Fruit fly (Drosophila melanogaster) whole organism, adult: ENCODE measurements around the gene CG11563.

Experiments
- CG11617 ChIP-seq: fragments of 200-800 bp; sonication (Bioruptor generic); optimal IDR thresholded peaks from 2 replicates; lab custom pipeline; 2017; ENCODE audit warnings: mild to moderate bottlenecking, missing biosample characterization, missing genetic modification reagents, missing genetic modification characterization
- CG12768 ChIP-seq: fragments of 200-800 bp; sonication (Bioruptor generic); optimal IDR thresholded peaks from 2 replicates; lab custom pipeline; 2017; ENCODE audit warnings: missing biosample characterization, missing genetic modification characterization, mild to moderate bottlenecking, moderate library complexity, missing genetic modification reagents
- CG14711 ChIP-seq: fragments of 200-800 bp; sonication (Bioruptor generic); optimal IDR thresholded peaks from 2 replicates; lab custom pipeline; 2018; ENCODE audit warnings: missing biosample characterization, mild to moderate bottlenecking, missing genetic modification characterization, moderate library complexity
- CG33017 ChIP-seq: fragments of 200-800 bp; sonication (Bioruptor generic); optimal IDR thresholded peaks from 2 replicates; lab custom pipeline; 2018; ENCODE audit warnings: missing biosample characterization, mild to moderate bottlenecking, missing genetic modification characterization, moderate library complexity
- CG7101 ChIP-seq: fragments of 200-800 bp; sonication (Bioruptor generic); optimal IDR thresholded peaks from 2 replicates; lab custom pipeline; 2018; ENCODE audit warnings: missing biosample characterization, mild to moderate bottlenecking, missing genetic modification characterization, moderate library complexity
- Clk ChIP-seq: fragments of 200-800 bp; sonication (Bioruptor generic); optimal IDR thresholded peaks from 2 replicates; lab custom pipeline; 2017; ENCODE audit warnings: missing biosample characterization, missing genetic modification characterization
- Hr96 ChIP-seq: fragments of 200-800 bp; sonication (Bioruptor generic); optimal IDR thresholded peaks from 2 replicates; lab custom pipeline; 2016; ENCODE audit warnings: missing biosample characterization, missing genetic modification characterization
- bab1 ChIP-seq: fragments of 200-800 bp; sonication (Bioruptor generic); optimal IDR thresholded peaks from 3 replicates; lab custom pipeline; 2019; ENCODE audit warnings: missing biosample characterization, mild to moderate bottlenecking, missing genetic modification characterization, moderate library complexity
- cnc ChIP-seq, 2 experiments: fragments of >200 bp; optimal IDR thresholded peaks; 2 replicates each; lab custom pipeline; 2017
- kay ChIP-seq: fragments of 200-800 bp; sonication (Bioruptor generic); peaks from one replicate; lab custom pipeline; 2016; ENCODE audit warnings: missing biosample characterization, missing genetic modification characterization, borderline replicate concordance
- pad ChIP-seq: fragments of 200-800 bp; sonication (Bioruptor generic); optimal IDR thresholded peaks from 3 replicates; lab custom pipeline; 2017; ENCODE audit warnings: missing biosample characterization, missing genetic modification characterization, mild to moderate bottlenecking, moderate library complexity, missing genetic modification reagents

DNA sequence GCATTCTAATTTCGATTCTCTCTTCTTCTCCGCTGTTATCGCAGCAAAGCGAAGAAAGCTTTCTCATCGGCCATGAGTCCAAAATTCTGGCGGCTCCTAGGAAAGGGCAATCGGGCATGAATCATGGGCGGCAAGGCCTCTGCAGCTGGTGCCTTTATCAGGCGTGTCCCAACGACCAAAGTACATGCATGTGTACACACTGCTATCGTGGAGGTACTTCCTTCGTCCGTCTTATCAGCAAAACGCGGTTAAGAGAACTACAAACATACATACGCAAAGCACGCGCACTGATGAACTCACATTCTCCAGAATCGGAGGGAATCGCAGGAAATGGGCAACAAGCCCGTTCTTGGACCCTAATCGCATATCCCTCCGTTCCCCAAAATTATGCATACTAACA is 17.9 kb upstream of the CG11563 start:
- TF ChIP-seq bab1 (GFP tag; lab: Kevin White, UChicago) (no peak), kay (no peak), Hr96 (GFP tag; lab: Kevin White, UChicago) (no peak), cnc (optimal IDR thresholded peaks at IDR 0.05; lab: Kevin White, UChicago) (no peak), CG14711 (no peak), pad (GFP tag; lab: Kevin White, UChicago) (no peak), CG33017 (tag; lab: Kevin White, UChicago) (no peak), CG12768 (no peak), CG7101 (tag; lab: Kevin White, UChicago) (no peak), Clk (GFP tag; lab: Kevin White, UChicago) (no peak), CG11617 (no peak)
